Worm (Caenorhabditis elegans) whole organism, L1 larva: ENCODE data around the gene C03A7.13.

Experiments used
- F16B12.6 ChIP-seq: fragments of 150-350 bp; optimal IDR thresholded peaks from 2 replicates; lab custom pipeline; 2014; ENCODE audit warnings: missing biosample characterization, missing genetic modification characterization
- alr-1 ChIP-seq: fragments of 200-800 bp; sonication (Bioruptor generic); optimal IDR thresholded peaks from 2 replicates; lab custom pipeline; 2018; ENCODE audit warnings: borderline replicate concordance, mild to moderate bottlenecking, missing genetic modification characterization, missing compliant biosample characterization
- aly-2 ChIP-seq: fragments of 150-350 bp; optimal IDR thresholded peaks from 2 replicates; lab custom pipeline; 2014; ENCODE audit warnings: missing biosample characterization, missing genetic modification characterization
- blmp-1 ChIP-seq: fragments of 150-350 bp; optimal IDR thresholded peaks from 2 replicates; lab custom pipeline; 2014; ENCODE audit warnings: missing biosample characterization, missing genetic modification characterization
- ceh-63 ChIP-seq: fragments of 200-800 bp; sonication (Bioruptor generic); optimal IDR thresholded peaks from 2 replicates; lab custom pipeline; 2018; ENCODE audit warnings: mild to moderate bottlenecking, missing genetic modification characterization, missing compliant biosample characterization
- ceh-8 ChIP-seq: fragments of 200-800 bp; sonication (Bioruptor generic); optimal IDR thresholded peaks from 2 replicates; lab custom pipeline; 2018; ENCODE audit warnings: mild to moderate bottlenecking, missing genetic modification characterization, moderate library complexity, missing compliant biosample characterization
- ceh-82 ChIP-seq, 3 experiments: fragments of 150-350 bp in 1 of 3; sonication (generic microtip) in 2 of 3; optimal IDR thresholded peaks; 2 replicates each; lab custom pipeline; 2014 to 2017; ENCODE audit warnings: missing biosample characterization in 3 of 3, missing genetic modification characterization in 3 of 3
- ceh-88 ChIP-seq: fragments of 200-800 bp; sonication (Bioruptor generic); IDR thresholded peaks from 2 replicates; pipeline ENCODE4 v1.3.6; 2022; ENCODE audit warnings: missing genetic modification characterization, missing compliant biosample characterization
- ceh-90 ChIP-seq: sonication (generic microtip); optimal IDR thresholded peaks from 2 replicates; lab custom pipeline; 2016; ENCODE audit warnings: missing genetic modification characterization, missing compliant biosample characterization
- dpl-1 ChIP-seq, 3 experiments: fragments of 150-350 bp in 2 of 3; sonication (generic microtip) in 1 of 3; optimal IDR thresholded peaks; 2 replicates each; lab custom pipeline; 2014 to 2017; ENCODE audit warnings: missing biosample characterization in 3 of 3, missing genetic modification characterization in 3 of 3, missing genetic modification reagents in 3 of 3
- efl-1 ChIP-seq, 4 experiments: fragments of 150-350 bp; optimal IDR thresholded peaks in 3 of 4; peaks in 1 of 4; 1 replicate in 1 of 4; 2 replicates in 3 of 4; lab custom pipeline; 2014; ENCODE audit warnings: missing biosample characterization in 2 of 4, missing genetic modification characterization in 2 of 4, missing genetic modification reagents in 2 of 4
- egl-27 ChIP-seq, 2 experiments: fragments of 150-350 bp in 1 of 2; sonication (generic microtip); optimal IDR thresholded peaks; 3 replicates each; lab custom pipeline; 2017 to 2018; ENCODE audit warnings: missing biosample characterization in 2 of 2, missing genetic modification characterization in 2 of 2, missing genetic modification reagents in 2 of 2
- elt-2 ChIP-seq: sonication (generic microtip); optimal IDR thresholded peaks from 2 replicates; lab custom pipeline; 2016; ENCODE audit warnings: missing genetic modification characterization, mild to moderate bottlenecking, inconsistent platforms, missing compliant biosample characterization, missing genetic modification reagents
- ets-5 ChIP-seq: fragments of 200-800 bp; sonication (Bioruptor generic); IDR thresholded peaks from 2 replicates; pipeline ENCODE4 v1.3.6; 2022; ENCODE audit warnings: missing genetic modification characterization, missing compliant biosample characterization
- fkh-8 ChIP-seq: sonication (generic microtip); optimal IDR thresholded peaks from 2 replicates; lab custom pipeline; 2016; ENCODE audit warnings: mild to moderate bottlenecking, missing genetic modification characterization, missing compliant biosample characterization
- fos-1 ChIP-seq: fragments of 150-350 bp; optimal IDR thresholded peaks from 2 replicates; lab custom pipeline; 2014; ENCODE audit warnings: missing biosample characterization, missing genetic modification characterization
- grh-1 ChIP-seq: fragments of 200-800 bp; sonication (Bioruptor generic); IDR thresholded peaks from 2 replicates; pipeline ENCODE4 v1.3.6; 2022; ENCODE audit warnings: missing genetic modification reagents, missing genetic modification characterization, missing compliant biosample characterization
- hlh-17 ChIP-seq: fragments of 200-800 bp; sonication (Bioruptor generic); optimal IDR thresholded peaks from 2 replicates; lab custom pipeline; 2018; ENCODE audit warnings: missing genetic modification characterization, mild to moderate bottlenecking, missing compliant biosample characterization, moderate library complexity, borderline replicate concordance
- lin-13 ChIP-seq: fragments of 150-350 bp; optimal IDR thresholded peaks from 2 replicates; lab custom pipeline; 2014; ENCODE audit warnings: missing biosample characterization, missing genetic modification reagents, missing genetic modification characterization
- lin-14 ChIP-seq: fragments of 200-800 bp; sonication (Bioruptor generic); optimal IDR thresholded peaks from 2 replicates; lab custom pipeline; 2018; ENCODE audit warnings: mild to moderate bottlenecking, missing genetic modification characterization, moderate library complexity, missing compliant biosample characterization
- lin-35 ChIP-seq, 2 experiments: fragments of 150-350 bp; optimal IDR thresholded peaks; 2 replicates each; lab custom pipeline; 2014; ENCODE audit warnings: missing biosample characterization in 2 of 2, missing genetic modification characterization in 2 of 2, missing genetic modification reagents in 2 of 2
- lin-39 ChIP-seq: fragments of 150-350 bp; optimal IDR thresholded peaks from 2 replicates; lab custom pipeline; 2014; ENCODE audit warnings: missing biosample characterization, missing genetic modification reagents, missing genetic modification characterization
- lir-3 ChIP-seq: sonication (generic microtip); optimal IDR thresholded peaks from 2 replicates; lab custom pipeline; 2016; ENCODE audit warnings: mild to moderate bottlenecking, missing genetic modification characterization, moderate library complexity, missing compliant biosample characterization; ENCODE audit not compliant: poor library complexity
- lsy-2 ChIP-seq, 2 experiments: fragments of 150-350 bp; optimal IDR thresholded peaks; 2 replicates each; lab custom pipeline; 2014; ENCODE audit warnings: missing biosample characterization in 2 of 2, missing genetic modification characterization in 2 of 2
- mab-9 ChIP-seq: fragments of 200-800 bp; sonication (Bioruptor generic); IDR thresholded peaks from 2 replicates; pipeline ENCODE4 v1.3.6; 2022; ENCODE audit warnings: missing genetic modification reagents, missing genetic modification characterization, missing compliant biosample characterization
- mdl-1 ChIP-seq, 2 experiments: fragments of 150-350 bp; optimal IDR thresholded peaks; 2 replicates each; lab custom pipeline; 2014 to 2017; ENCODE audit warnings: missing biosample characterization in 2 of 2, missing genetic modification characterization in 2 of 2, inconsistent platforms in 1 of 2
- mef-2 ChIP-seq: fragments of 150-350 bp; optimal IDR thresholded peaks from 2 replicates; lab custom pipeline; 2014; ENCODE audit warnings: missing biosample characterization, missing genetic modification characterization
- mep-1 ChIP-seq: fragments of 150-350 bp; optimal IDR thresholded peaks from 2 replicates; lab custom pipeline; 2014; ENCODE audit warnings: missing biosample characterization, missing genetic modification characterization
- nhr-11 ChIP-seq: fragments of 150-350 bp; optimal IDR thresholded peaks from 2 replicates; lab custom pipeline; 2014; ENCODE audit warnings: missing biosample characterization, missing genetic modification characterization
- nhr-12 ChIP-seq: sonication (generic microtip); optimal IDR thresholded peaks from 2 replicates; lab custom pipeline; 2017; ENCODE audit warnings: missing biosample characterization, missing genetic modification characterization
- nhr-20 ChIP-seq: sonication (generic microtip); optimal IDR thresholded peaks from 2 replicates; lab custom pipeline; 2016; ENCODE audit warnings: mild to moderate bottlenecking, missing genetic modification characterization, missing compliant biosample characterization
- nhr-237 ChIP-seq: fragments of 150-350 bp; optimal IDR thresholded peaks from 2 replicates; lab custom pipeline; 2014; ENCODE audit warnings: missing biosample characterization, missing genetic modification characterization
- nhr-47 ChIP-seq: sonication (generic microtip); optimal IDR thresholded peaks from 2 replicates; lab custom pipeline; 2016; ENCODE audit warnings: mild to moderate bottlenecking, missing genetic modification characterization, moderate library complexity, missing compliant biosample characterization
- nhr-71 ChIP-seq: sonication (generic microtip); optimal IDR thresholded peaks from 2 replicates; lab custom pipeline; 2016; ENCODE audit warnings: mild to moderate bottlenecking, missing genetic modification characterization, moderate library complexity, missing compliant biosample characterization
- nhr-76 ChIP-seq: sonication (generic microtip); optimal IDR thresholded peaks from 2 replicates; lab custom pipeline; 2017; ENCODE audit warnings: missing biosample characterization, missing genetic modification characterization
- nhr-85 ChIP-seq: sonication (generic microtip); peaks from one replicate; lab custom pipeline; 2016; ENCODE audit warnings: missing genetic modification characterization, inconsistent platforms, missing compliant biosample characterization
- nhr-90 ChIP-seq: sonication (generic microtip); optimal IDR thresholded peaks from 2 replicates; lab custom pipeline; 2016; ENCODE audit warnings: mild to moderate bottlenecking, missing genetic modification characterization, missing compliant biosample characterization; ENCODE audit not compliant: poor library complexity
- pag-3 ChIP-seq: sonication (generic microtip); optimal IDR thresholded peaks from 2 replicates; lab custom pipeline; 2017; ENCODE audit warnings: missing genetic modification characterization, mild to moderate bottlenecking, missing compliant biosample characterization, antibody characterized with exemption, borderline replicate concordance; ENCODE audit not compliant: insufficient read depth
- pqm-1 ChIP-seq: sonication (generic microtip); optimal IDR thresholded peaks from 3 replicates; lab custom pipeline; 2017; ENCODE audit warnings: missing biosample characterization, missing genetic modification characterization
- snpc-4 ChIP-seq: fragments of 150-350 bp; optimal IDR thresholded peaks from 2 replicates; lab custom pipeline; 2014; ENCODE audit warnings: missing biosample characterization, missing genetic modification characterization
- sox-4 ChIP-seq: sonication (generic microtip); optimal IDR thresholded peaks from 2 replicates; lab custom pipeline; 2016; ENCODE audit warnings: missing genetic modification characterization, missing compliant biosample characterization
- swsn-7 ChIP-seq: sonication (generic microtip); optimal IDR thresholded peaks from 2 replicates; lab custom pipeline; 2016; ENCODE audit warnings: missing genetic modification characterization, missing compliant biosample characterization
- tbx-2 ChIP-seq: sonication (generic microtip); optimal IDR thresholded peaks from 2 replicates; lab custom pipeline; 2016; ENCODE audit warnings: missing genetic modification characterization, missing compliant biosample characterization
- tlp-1 ChIP-seq: fragments of 150-350 bp; optimal IDR thresholded peaks from 2 replicates; lab custom pipeline; 2014; ENCODE audit warnings: missing biosample characterization, missing genetic modification characterization
- unc-130 ChIP-seq: fragments of 150-350 bp; optimal IDR thresholded peaks from 2 replicates; lab custom pipeline; 2017; ENCODE audit warnings: missing biosample characterization, missing genetic modification characterization, inconsistent platforms
- unc-30 ChIP-seq: sonication (generic microtip); optimal IDR thresholded peaks from 2 replicates; lab custom pipeline; 2017; ENCODE audit warnings: missing biosample characterization, missing genetic modification characterization
- unc-62 ChIP-seq: fragments of 150-350 bp; optimal IDR thresholded peaks from 2 replicates; lab custom pipeline; 2014; ENCODE audit warnings: missing biosample characterization, missing genetic modification reagents, missing genetic modification characterization
- unc-86 ChIP-seq: sonication (generic microtip); optimal IDR thresholded peaks from 2 replicates; lab custom pipeline; 2016; ENCODE audit warnings: missing genetic modification characterization, missing compliant biosample characterization
- xbp-1 ChIP-seq: sonication (generic microtip); optimal IDR thresholded peaks from 2 replicates; lab custom pipeline; 2016; ENCODE audit warnings: missing genetic modification characterization, missing compliant biosample characterization
- zag-1 ChIP-seq: fragments of 150-350 bp; optimal IDR thresholded peaks from 2 replicates; lab custom pipeline; 2014; ENCODE audit warnings: missing biosample characterization, missing genetic modification characterization
- zip-4 ChIP-seq: fragments of 200-800 bp; sonication (Bioruptor generic); optimal IDR thresholded peaks from 2 replicates; lab custom pipeline; 2018; ENCODE audit warnings: mild to moderate bottlenecking, missing genetic modification characterization, moderate library complexity, missing compliant biosample characterization
- ztf-11 ChIP-seq, 2 experiments: sonication (generic microtip); optimal IDR thresholded peaks; 2 replicates each; lab custom pipeline; 2016 to 2017; ENCODE audit warnings: missing genetic modification characterization in 2 of 2, missing biosample characterization in 1 of 2, missing compliant biosample characterization in 1 of 2
- ztf-4 ChIP-seq: fragments of 150-350 bp; optimal IDR thresholded peaks from 2 replicates; lab custom pipeline; 2014; ENCODE audit warnings: missing biosample characterization, missing genetic modification characterization

C03A7.13 gene

DNA sequence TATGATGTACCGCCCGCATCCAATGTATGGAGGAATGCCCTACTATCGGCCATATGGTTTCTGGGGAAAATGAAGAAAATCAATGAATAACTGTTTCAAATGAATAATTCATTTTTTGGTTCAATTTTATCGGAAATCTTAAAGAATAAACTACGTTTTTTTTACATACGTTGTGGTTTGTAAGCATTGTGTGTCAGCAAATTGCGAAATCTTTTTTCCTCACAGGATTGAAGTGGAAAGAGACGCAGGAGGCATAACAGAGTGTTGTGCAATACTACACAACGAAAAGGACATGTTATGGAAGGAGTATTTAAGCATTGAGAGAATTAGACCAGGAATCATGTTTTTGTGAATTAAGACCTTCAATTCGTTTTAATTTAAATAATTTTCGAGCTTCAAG, 61.0 kb downstream of the C03A7.13 start:
- TF ChIP-seq sox-4 (tag; lab: Kevin White, UChicago) (no peak), nhr-237 (tag; lab: Kevin White, UChicago) (peak; percentile 22), nhr-12 (tag; lab: Kevin White, UChicago) (no peak), nhr-76 (no peak), nhr-71 (tag; lab: Kevin White, UChicago) (no peak), mep-1 (tag; lab: Kevin White, UChicago) (peak; percentile 51), hlh-17 (GFP tag; lab: Kevin White, UChicago) (no peak), xbp-1 (tag; lab: Kevin White, UChicago) (peak; percentile 17), tbx-2 (tag; lab: Kevin White, UChicago) (no peak), blmp-1 (tag; lab: Kevin White, UChicago) (peak; percentile 4), unc-86 (tag; lab: Kevin White, UChicago) (no peak), nhr-47 (tag; lab: Kevin White, UChicago) (peak; percentile 23), pqm-1 (no peak), nhr-20 (tag; lab: Kevin White, UChicago) (peak; percentile 32), ets-5 (GFP tag; lab: Robert Waterston, UW) (no peak), tlp-1 (no peak), nhr-11 (no peak), F16B12.6 (no peak), snpc-4 (tag; lab: Kevin White, UChicago) (no peak), unc-30 (no peak), mef-2 (tag; lab: Kevin White, UChicago) (no peak), zag-1 (tag; lab: Kevin White, UChicago) (no peak), nhr-85 (tag; lab: Kevin White, UChicago) (peak; percentile 63), lin-13 (GFP tag; lab: Kevin White, UChicago) (no peak), unc-62 (GFP tag; lab: Kevin White, UChicago) (no peak), lin-39 (tag; lab: Kevin White, UChicago) (no peak), ceh-82 (tag; optimal IDR thresholded peaks at IDR 0.05; lab: Kevin White, UChicago) (peak; percentile 51 to 77 (median 55)), efl-1 (optimal IDR thresholded peaks at IDR 0.05; lab: Kevin White, UChicago) (peak; percentile 38 to 65), efl-1 (GFP tag; optimal IDR thresholded peaks at IDR 0.05 in 1 of 2; lab: Kevin White, UChicago) (peak; percentile 45 to 48), ceh-8 (GFP tag; lab: Kevin White, UChicago) (no peak), ceh-88 (GFP tag; lab: Robert Waterston, UW) (no peak), dpl-1 (GFP tag; optimal IDR thresholded peaks at IDR 0.05; lab: Kevin White, UChicago) (peak in 1 of 3 experiments; percentile 36), lsy-2 (tag; optimal IDR thresholded peaks at IDR 0.05; lab: Kevin White, UChicago) (peak in 1 of 2 experiments; percentile 71), fos-1 (no peak), zip-4 (peak; percentile 68), ceh-63 (GFP tag; lab: Kevin White, UChicago) (no peak), ceh-90 (tag; lab: Kevin White, UChicago) (no peak), ztf-4 (tag; lab: Kevin White, UChicago) (no peak), unc-130 (tag; lab: Kevin White, UChicago) (no peak), lin-35 (GFP tag; optimal IDR thresholded peaks at IDR 0.05; lab: Kevin White, UChicago) (peak; percentile 21 to 42), elt-2 (no peak), lin-14 (no peak), swsn-7 (tag; lab: Kevin White, UChicago) (peak; percentile 11), fkh-8 (tag; lab: Kevin White, UChicago) (peak; percentile 34), aly-2 (no peak), mab-9 (GFP tag; lab: Robert Waterston, UW) (no peak), grh-1 (GFP tag; lab: Robert Waterston, UW) (no peak), nhr-90 (no peak), mdl-1 (tag; optimal IDR thresholded peaks at IDR 0.05; lab: Kevin White, UChicago) (no peak), pag-3 (tag; lab: Kevin White, UChicago) (no peak), lir-3 (tag; lab: Kevin White, UChicago) (no peak), alr-1 (tag; lab: Kevin White, UChicago) (no peak), egl-27 (tag; optimal IDR thresholded peaks at IDR 0.05; lab: Kevin White, UChicago) (no peak), ztf-11 (tag; optimal IDR thresholded peaks at IDR 0.05; lab: Kevin White, UChicago) (no peak)
